Worm (Caenorhabditis elegans) whole organism, L3 larva: ENCODE data around the gene rgs-5.

Experiments
- R02D3.7 ChIP-seq: fragments of 150-350 bp; optimal IDR thresholded peaks from 2 replicates; lab custom pipeline; 2014; ENCODE audit warnings: missing biosample characterization, missing genetic modification characterization
- ZK546.5 ChIP-seq: sonication (generic microtip); optimal IDR thresholded peaks from 2 replicates; lab custom pipeline; 2017; ENCODE audit warnings: missing biosample characterization, missing genetic modification characterization
- aly-2 ChIP-seq: fragments of 150-350 bp; optimal IDR thresholded peaks from 2 replicates; lab custom pipeline; 2014; ENCODE audit warnings: missing biosample characterization, missing genetic modification characterization
- ama-1 ChIP-seq: fragments of 150-350 bp; optimal IDR thresholded peaks from 2 replicates; lab custom pipeline; 2018
- ceh-16 ChIP-seq: sonication (generic microtip); optimal IDR thresholded peaks from 2 replicates; lab custom pipeline; 2017; ENCODE audit warnings: missing biosample characterization, missing genetic modification characterization
- ceh-28 ChIP-seq: fragments of 150-350 bp; optimal IDR thresholded peaks from 2 replicates; lab custom pipeline; 2014; ENCODE audit warnings: missing biosample characterization, missing genetic modification reagents, missing genetic modification characterization
- ceh-82 ChIP-seq: fragments of 150-350 bp; optimal IDR thresholded peaks from 2 replicates; lab custom pipeline; 2014; ENCODE audit warnings: missing biosample characterization, missing genetic modification characterization
- ceh-9 ChIP-seq: sonication (generic microtip); optimal IDR thresholded peaks from 2 replicates; lab custom pipeline; 2018; ENCODE audit warnings: missing biosample characterization, missing genetic modification characterization
- egl-27 ChIP-seq: sonication (generic microtip); optimal IDR thresholded peaks from 4 replicates; lab custom pipeline; 2017; ENCODE audit warnings: missing biosample characterization, missing genetic modification reagents, missing genetic modification characterization
- elt-1 ChIP-seq: fragments of 150-350 bp; optimal IDR thresholded peaks from 2 replicates; lab custom pipeline; 2014; ENCODE audit warnings: missing biosample characterization, missing genetic modification characterization
- elt-2 ChIP-seq: sonication (generic microtip); optimal IDR thresholded peaks from 2 replicates; lab custom pipeline; 2016; ENCODE audit warnings: missing genetic modification reagents, mild to moderate bottlenecking, missing genetic modification characterization, missing compliant biosample characterization
- eor-1 ChIP-seq, 2 experiments: fragments of 150-350 bp; optimal IDR thresholded peaks; 2 replicates each; lab custom pipeline; 2014 to 2018; ENCODE audit warnings: missing biosample characterization in 2 of 2, missing genetic modification characterization in 2 of 2
- fkh-2 ChIP-seq: fragments of 150-350 bp; optimal IDR thresholded peaks from 2 replicates; lab custom pipeline; 2014; ENCODE audit warnings: missing biosample characterization, missing genetic modification reagents, missing genetic modification characterization
- hmg-11 ChIP-seq: sonication (generic microtip); optimal IDR thresholded peaks from 2 replicates; lab custom pipeline; 2016; ENCODE audit warnings: missing genetic modification characterization, missing compliant biosample characterization
- jun-1 ChIP-seq: fragments of 150-350 bp; optimal IDR thresholded peaks from 2 replicates; lab custom pipeline; 2014; ENCODE audit warnings: missing biosample characterization, missing genetic modification reagents, missing genetic modification characterization
- lin-15B ChIP-seq: fragments of 150-350 bp; optimal IDR thresholded peaks from 2 replicates; lab custom pipeline; 2014; ENCODE audit warnings: missing biosample characterization, missing genetic modification characterization
- lin-39 ChIP-seq: fragments of 150-350 bp; optimal IDR thresholded peaks from 2 replicates; lab custom pipeline; 2018; ENCODE audit warnings: missing biosample characterization, missing genetic modification reagents, missing genetic modification characterization
- mml-1 ChIP-seq: fragments of 150-350 bp; sonication (generic microtip); optimal IDR thresholded peaks from 3 replicates; lab custom pipeline; 2014; ENCODE audit warnings: missing biosample characterization, missing genetic modification characterization
- nfya-1 ChIP-seq: sonication (generic microtip); optimal IDR thresholded peaks from 2 replicates; lab custom pipeline; 2017; ENCODE audit warnings: missing genetic modification characterization, mild to moderate bottlenecking, missing compliant biosample characterization, antibody characterized with exemption, moderate library complexity; ENCODE audit not compliant: insufficient read depth
- nhr-12 ChIP-seq: fragments of 150-350 bp; optimal IDR thresholded peaks from 2 replicates; lab custom pipeline; 2014; ENCODE audit warnings: missing biosample characterization, missing genetic modification characterization
- nhr-25 ChIP-seq: sonication (generic microtip); optimal IDR thresholded peaks from 2 replicates; lab custom pipeline; 2017; ENCODE audit warnings: missing biosample characterization, missing genetic modification characterization
- nhr-28 ChIP-seq: fragments of 150-350 bp; optimal IDR thresholded peaks from 2 replicates; lab custom pipeline; 2014; ENCODE audit warnings: missing biosample characterization, missing genetic modification characterization
- nhr-77 ChIP-seq: fragments of 150-350 bp; optimal IDR thresholded peaks from 2 replicates; lab custom pipeline; 2014; ENCODE audit warnings: missing biosample characterization, missing genetic modification characterization
- pha-4 ChIP-seq: fragments of 150-350 bp; optimal IDR thresholded peaks from 2 replicates; lab custom pipeline; 2014; ENCODE audit warnings: missing biosample characterization, missing genetic modification reagents, missing genetic modification characterization
- pqm-1 ChIP-seq: fragments of 150-350 bp; optimal IDR thresholded peaks from 2 replicates; lab custom pipeline; 2017; ENCODE audit warnings: missing biosample characterization, missing genetic modification characterization, inconsistent platforms
- sea-2 ChIP-seq: fragments of 150-350 bp; sonication (generic microtip); optimal IDR thresholded peaks from 4 replicates; lab custom pipeline; 2014; ENCODE audit warnings: missing biosample characterization, missing genetic modification reagents, missing genetic modification characterization
- skn-1 ChIP-seq: fragments of 150-350 bp; optimal IDR thresholded peaks from 2 replicates; lab custom pipeline; 2014; ENCODE audit warnings: missing biosample characterization, missing genetic modification characterization
- snpc-4 ChIP-seq: fragments of 150-350 bp; optimal IDR thresholded peaks from 2 replicates; lab custom pipeline; 2014; ENCODE audit warnings: missing biosample characterization, missing genetic modification characterization
- unc-39 ChIP-seq: sonication (generic microtip); optimal IDR thresholded peaks from 4 replicates; lab custom pipeline; 2017; ENCODE audit warnings: missing biosample characterization, missing genetic modification characterization
- unc-62 ChIP-seq: fragments of 150-350 bp; sonication (generic microtip); optimal IDR thresholded peaks from 4 replicates; lab custom pipeline; 2014; ENCODE audit warnings: missing biosample characterization, missing genetic modification reagents, missing genetic modification characterization
- zag-1 ChIP-seq: fragments of 150-350 bp; optimal IDR thresholded peaks from 2 replicates; lab custom pipeline; 2014; ENCODE audit warnings: missing biosample characterization, missing genetic modification characterization
- ztf-11 ChIP-seq: fragments of 150-350 bp; optimal IDR thresholded peaks from 2 replicates; lab custom pipeline; 2014; ENCODE audit warnings: missing biosample characterization, missing genetic modification characterization

Gene rgs-5

ce11 chrIII:5678935-5679334, 19.4 kb upstream of the rgs-5 start, which contains the start of the genes ska-3 and rps-12 (continued):
- TF ChIP-seq nfya-1 (tag; lab: Kevin White, UChicago), result peak; percentile 99
- TF ChIP-seq unc-62 (GFP tag; lab: Kevin White, UChicago), result peak; percentile 87
- TF ChIP-seq zag-1 (tag; lab: Kevin White, UChicago), result peak; percentile 70
- no peak for TF ChIP-seq sea-2 (GFP tag; lab: Kevin White, UChicago)
- TF ChIP-seq ama-1, result peak; percentile 95
- peak; percentile 93 for TF ChIP-seq elt-1
- peak; percentile 100 for TF ChIP-seq pha-4 (tag; lab: Kevin White, UChicago)
- TF ChIP-seq fkh-2 (tag; lab: Kevin White, UChicago), result peak; percentile 54
- TF ChIP-seq mml-1 (tag; lab: Kevin White, UChicago), result no peak
- TF ChIP-seq eor-1 (tag; optimal IDR thresholded peaks at IDR 0.05; lab: Kevin White, UChicago), result no peak
- TF ChIP-seq ceh-16 (tag; lab: Kevin White, UChicago), result no peak
- TF ChIP-seq nhr-28 (tag; lab: Kevin White, UChicago), result peak; percentile 42
- TF ChIP-seq ceh-82 (tag; lab: Kevin White, UChicago), result peak; percentile 95
- peak; percentile 95 for TF ChIP-seq nhr-77 (tag; lab: Kevin White, UChicago)
- TF ChIP-seq ceh-9 (tag; lab: Kevin White, UChicago), result no peak
- TF ChIP-seq unc-39 (tag; lab: Kevin White, UChicago), result no peak

ce11 chrIII:5680141-5680540, 18.2 kb upstream of the rgs-5 start, which contains the start of gene pst-2:
TSS of gene pst-2 (plus strand) at chrIII:5680433.
- TF ChIP-seq unc-62 (GFP tag; lab: Kevin White, UChicago), result no peak
- peak; percentile 13 for TF ChIP-seq nhr-25 (tag; lab: Kevin White, UChicago)

- TF ChIP-seq ztf-11 (no peak), ceh-82 (tag; lab: Kevin White, UChicago) (no peak), snpc-4 (tag; lab: Kevin White, UChicago) (no peak), R02D3.7 (tag; lab: Kevin White, UChicago) (no peak), aly-2 (no peak), ama-1 (no peak), elt-1 (no peak), nhr-28 (tag; lab: Kevin White, UChicago) (no peak)
Measured at ce11 chrIII:5683998-5684397, 14.4 kb upstream of the rgs-5 start, which contains the start of gene rcan-1. TSS of gene rcan-1 (minus strand) at chrIII:5684098.

ce11 chrIII:5688246-5688645, 10.1 kb upstream of the rgs-5 start:
- TF ChIP-seq lin-39 (peak; percentile 38), pqm-1 (tag; lab: Kevin White, UChicago) (peak; percentile 25), eor-1 (tag; optimal IDR thresholded peaks at IDR 0.05; lab: Kevin White, UChicago) (no peak), snpc-4 (tag; lab: Kevin White, UChicago) (peak; percentile 39), pha-4 (tag; lab: Kevin White, UChicago) (peak; percentile 98), ceh-28 (tag; lab: Kevin White, UChicago) (no peak), elt-2 (tag; lab: Kevin White, UChicago) (peak; percentile 30), nfya-1 (tag; lab: Kevin White, UChicago) (peak; percentile 71), hmg-11 (tag; lab: Kevin White, UChicago) (peak; percentile 65)

- TF ChIP-seq skn-1 (tag; lab: Kevin White, UChicago), result no peak
- TF ChIP-seq mml-1 (tag; lab: Kevin White, UChicago), result no peak
- TF ChIP-seq ceh-82 (tag; lab: Kevin White, UChicago), result no peak
- no peak for TF ChIP-seq elt-1
- no peak for TF ChIP-seq lin-15B (tag; lab: Kevin White, UChicago)
- TF ChIP-seq elt-2 (tag; lab: Kevin White, UChicago), result no peak
- TF ChIP-seq eor-1 (tag; optimal IDR thresholded peaks at IDR 0.05; lab: Kevin White, UChicago), result no peak
- no peak for TF ChIP-seq unc-62 (GFP tag; lab: Kevin White, UChicago)
- no peak for TF ChIP-seq nhr-12
- TF ChIP-seq pqm-1 (tag; lab: Kevin White, UChicago), result no peak
- TF ChIP-seq R02D3.7 (tag; lab: Kevin White, UChicago), result no peak
- TF ChIP-seq unc-39 (tag; lab: Kevin White, UChicago), result no peak
- no peak for TF ChIP-seq ZK546.5 (tag; lab: Kevin White, UChicago)
Measured at ce11 chrIII:5691826-5692225, 6.5 kb upstream of the rgs-5 start.

- TF ChIP-seq hmg-11 (tag; lab: Kevin White, UChicago) (peak; percentile 17), jun-1 (no peak), nfya-1 (tag; lab: Kevin White, UChicago) (peak; percentile 35), pha-4 (tag; lab: Kevin White, UChicago) (peak; percentile 39), egl-27 (tag; lab: Kevin White, UChicago) (no peak), unc-39 (tag; lab: Kevin White, UChicago) (no peak), R02D3.7 (tag; lab: Kevin White, UChicago) (peak; percentile 15)
- TF ChIP-seq, all 47 proteins: peak for 4
Measured at ce11 chrIII:5692690-5693089, 5.7 kb upstream of the rgs-5 start, which contains the start of the genes abi-1 and arle-14. TSS of gene abi-1 (minus strand) at chrIII:5692740. TSS of gene arle-14 (plus strand) at chrIII:5692906.
